Fruit fly (Drosophila melanogaster) whole organism, prepupa: ENCODE data around the gene p24-1.

Experiments
- Blimp-1 ChIP-seq: fragments of 200-800 bp; sonication (Bioruptor generic); optimal IDR thresholded peaks from 3 replicates; lab custom pipeline; 2017; ENCODE audit warnings: missing biosample characterization, missing genetic modification characterization, mild to moderate bottlenecking, moderate library complexity, missing genetic modification reagents
- CG10631 ChIP-seq: fragments of 200-800 bp; sonication (Bioruptor generic); optimal IDR thresholded peaks from 2 replicates; lab custom pipeline; 2016; ENCODE audit warnings: missing biosample characterization, missing genetic modification characterization
- CG10669 ChIP-seq: fragments of 200-800 bp; sonication (Bioruptor generic); optimal IDR thresholded peaks from 3 replicates; lab custom pipeline; 2018; ENCODE audit warnings: missing biosample characterization, mild to moderate bottlenecking, missing genetic modification characterization, moderate library complexity
- CG11762 ChIP-seq: fragments of 200-800 bp; sonication (Bioruptor generic); optimal IDR thresholded peaks from 3 replicates; lab custom pipeline; 2016; ENCODE audit warnings: missing biosample characterization, missing genetic modification characterization; ENCODE audit not compliant: insufficient read depth
- CG15336 ChIP-seq: fragments of 200-800 bp; sonication (Bioruptor generic); IDR thresholded peaks from 2 replicates; pipeline ENCODE4 v1.3.6; 2022; ENCODE audit warnings: missing biosample characterization, missing genetic modification characterization
- CG31627 ChIP-seq: fragments of 200-800 bp; sonication (Bioruptor generic); optimal IDR thresholded peaks from 3 replicates; lab custom pipeline; 2016; ENCODE audit warnings: missing biosample characterization, missing genetic modification characterization
- CG34406 ChIP-seq: fragments of 200-800 bp; sonication (Bioruptor generic); optimal IDR thresholded peaks from 3 replicates; lab custom pipeline; 2016; ENCODE audit warnings: missing biosample characterization, missing genetic modification characterization
- CG3919 ChIP-seq: fragments of 200-800 bp; sonication (Bioruptor generic); optimal IDR thresholded peaks from 3 replicates; lab custom pipeline; 2016; ENCODE audit warnings: missing biosample characterization, missing genetic modification characterization
- CG6163 ChIP-seq: fragments of 200-800 bp; sonication (Bioruptor generic); IDR thresholded peaks from 3 replicates; pipeline ENCODE4 v1.3.6; 2022; ENCODE audit warnings: missing biosample characterization, missing genetic modification characterization
- CG6276 ChIP-seq: fragments of 200-800 bp; sonication (Bioruptor generic); optimal IDR thresholded peaks from 2 replicates; lab custom pipeline; 2017; ENCODE audit warnings: missing biosample characterization, mild to moderate bottlenecking, missing genetic modification characterization
- CG6792 ChIP-seq: fragments of 200-800 bp; sonication (Bioruptor generic); optimal IDR thresholded peaks from 3 replicates; lab custom pipeline; 2016; ENCODE audit warnings: missing biosample characterization, missing genetic modification characterization
- CG6808 ChIP-seq: fragments of 200-800 bp; sonication (Bioruptor generic); optimal IDR thresholded peaks from 3 replicates; lab custom pipeline; 2017; ENCODE audit warnings: missing biosample characterization, missing genetic modification characterization, mild to moderate bottlenecking, moderate library complexity, missing genetic modification reagents
- CG8119 ChIP-seq: fragments of 200-800 bp; sonication (Bioruptor generic); IDR thresholded peaks from 3 replicates; pipeline ENCODE4 v1.3.6; 2022; ENCODE audit warnings: missing biosample characterization, missing genetic modification characterization
- CG8632 ChIP-seq: fragments of 200-800 bp; sonication (Bioruptor generic); optimal IDR thresholded peaks from 3 replicates; lab custom pipeline; 2016; ENCODE audit warnings: missing biosample characterization, missing genetic modification characterization
- CG9139 ChIP-seq: fragments of 200-800 bp; sonication (Bioruptor generic); optimal IDR thresholded peaks from 3 replicates; lab custom pipeline; 2017; ENCODE audit warnings: missing biosample characterization, mild to moderate bottlenecking, missing genetic modification characterization
- Eip75B ChIP-seq: fragments of 200-800 bp; sonication (Bioruptor generic); optimal IDR thresholded peaks from 3 replicates; lab custom pipeline; 2016; ENCODE audit warnings: missing biosample characterization, missing genetic modification characterization
- Eip78C ChIP-seq: fragments of 200-800 bp; sonication (Bioruptor generic); peaks from one replicate; lab custom pipeline; 2016; ENCODE audit warnings: missing biosample characterization, missing genetic modification characterization
- Eip93F ChIP-seq: fragments of 200-800 bp; sonication (Bioruptor generic); optimal IDR thresholded peaks from 2 replicates; lab custom pipeline; 2016; ENCODE audit warnings: missing biosample characterization, mild to moderate bottlenecking, missing genetic modification characterization
- Ets21C ChIP-seq: fragments of 200-800 bp; sonication (Bioruptor generic); optimal IDR thresholded peaks from 3 replicates; lab custom pipeline; 2016; ENCODE audit warnings: missing biosample characterization, missing genetic modification characterization
- Ets96B ChIP-seq: fragments of 200-800 bp; optimal IDR thresholded peaks from 2 replicates; lab custom pipeline; 2019; ENCODE audit warnings: missing biosample characterization, mild to moderate bottlenecking, missing genetic modification characterization, moderate library complexity
- Gug ChIP-seq: fragments of 200-800 bp; sonication (Bioruptor generic); IDR thresholded peaks from 2 replicates; pipeline ENCODE4 v1.3.6; 2022; ENCODE audit warnings: missing biosample characterization, missing genetic modification characterization
- Hr4 ChIP-seq: fragments of 200-800 bp; sonication (Bioruptor generic); optimal IDR thresholded peaks from 3 replicates; lab custom pipeline; 2016; ENCODE audit warnings: missing biosample characterization, missing genetic modification characterization
- Lpt ChIP-seq: fragments of 200-800 bp; sonication (Bioruptor generic); optimal IDR thresholded peaks from 3 replicates; lab custom pipeline; 2016; ENCODE audit warnings: missing biosample characterization, missing genetic modification characterization
- Met ChIP-seq: fragments of 200-800 bp; sonication (Bioruptor generic); optimal IDR thresholded peaks from 3 replicates; lab custom pipeline; 2016; ENCODE audit warnings: missing biosample characterization, missing genetic modification characterization
- OdsH ChIP-seq: fragments of 200-800 bp; sonication (Bioruptor generic); optimal IDR thresholded peaks from 3 replicates; lab custom pipeline; 2016; ENCODE audit warnings: missing biosample characterization, missing genetic modification characterization
- Smox ChIP-seq: fragments of 200-800 bp; sonication (Bioruptor generic); optimal IDR thresholded peaks from 3 replicates; lab custom pipeline; 2016; ENCODE audit warnings: missing biosample characterization, missing genetic modification characterization
- Sox102F ChIP-seq: fragments of 200-800 bp; sonication (Bioruptor generic); optimal IDR thresholded peaks from 2 replicates; lab custom pipeline; 2016; ENCODE audit warnings: missing biosample characterization, mild to moderate bottlenecking, missing genetic modification characterization
- Sox14 ChIP-seq: fragments of 200-800 bp; sonication (Bioruptor generic); optimal IDR thresholded peaks from 3 replicates; lab custom pipeline; 2016; ENCODE audit warnings: missing biosample characterization, missing genetic modification characterization
- Sox15 ChIP-seq: fragments of 200-800 bp; sonication (Bioruptor generic); optimal IDR thresholded peaks from 3 replicates; lab custom pipeline; 2016; ENCODE audit warnings: missing biosample characterization, missing genetic modification characterization
- achi ChIP-seq: fragments of 200-800 bp; sonication (Bioruptor generic); optimal IDR thresholded peaks from 3 replicates; lab custom pipeline; 2016; ENCODE audit warnings: missing biosample characterization, missing genetic modification characterization
- dac ChIP-seq: fragments of 200-800 bp; sonication (Bioruptor generic); optimal IDR thresholded peaks from 2 replicates; lab custom pipeline; 2017; ENCODE audit warnings: missing biosample characterization, mild to moderate bottlenecking, missing genetic modification characterization
- esn ChIP-seq: fragments of 200-800 bp; sonication (Bioruptor generic); optimal IDR thresholded peaks from 2 replicates; lab custom pipeline; 2016; ENCODE audit warnings: missing biosample characterization, mild to moderate bottlenecking, missing genetic modification characterization, moderate library complexity
- fd59A ChIP-seq: fragments of 200-800 bp; sonication (Bioruptor generic); optimal IDR thresholded peaks from 2 replicates; lab custom pipeline; 2017; ENCODE audit warnings: missing biosample characterization, mild to moderate bottlenecking, missing genetic modification characterization, missing genetic modification reagents
- fd85E ChIP-seq: fragments of 200-800 bp; sonication (Bioruptor generic); optimal IDR thresholded peaks from 3 replicates; lab custom pipeline; 2016; ENCODE audit warnings: missing biosample characterization, missing genetic modification characterization
- fkh ChIP-seq: fragments of 200-800 bp; sonication (Bioruptor generic); optimal IDR thresholded peaks from 3 replicates; lab custom pipeline; 2017; ENCODE audit warnings: missing biosample characterization, mild to moderate bottlenecking, missing genetic modification characterization, moderate library complexity
- net ChIP-seq: fragments of 200-800 bp; sonication (Bioruptor generic); optimal IDR thresholded peaks from 3 replicates; lab custom pipeline; 2016; ENCODE audit warnings: missing biosample characterization, missing genetic modification characterization
- pdm3 ChIP-seq: fragments of 200-800 bp; sonication (Bioruptor generic); optimal IDR thresholded peaks from 3 replicates; lab custom pipeline; 2016; ENCODE audit warnings: missing biosample characterization, missing genetic modification characterization
- ss ChIP-seq, 2 experiments: fragments of 200-800 bp; sonication (Bioruptor generic); optimal IDR thresholded peaks; 2 replicates in 1 of 2; 3 replicates in 1 of 2; lab custom pipeline; 2017 to 2018; ENCODE audit warnings: mild to moderate bottlenecking in 2 of 2, missing biosample characterization in 2 of 2, missing genetic modification characterization in 2 of 2, moderate library complexity in 1 of 2
- topi ChIP-seq: fragments of 200-800 bp; sonication (Bioruptor generic); optimal IDR thresholded peaks from 3 replicates; lab custom pipeline; 2016; ENCODE audit warnings: missing biosample characterization, missing genetic modification characterization
- vri ChIP-seq: fragments of 200-800 bp; sonication (Bioruptor generic); optimal IDR thresholded peaks from 3 replicates; lab custom pipeline; 2016; ENCODE audit warnings: missing biosample characterization, mild to moderate bottlenecking, missing genetic modification characterization

p24-1 gene

DNA sequence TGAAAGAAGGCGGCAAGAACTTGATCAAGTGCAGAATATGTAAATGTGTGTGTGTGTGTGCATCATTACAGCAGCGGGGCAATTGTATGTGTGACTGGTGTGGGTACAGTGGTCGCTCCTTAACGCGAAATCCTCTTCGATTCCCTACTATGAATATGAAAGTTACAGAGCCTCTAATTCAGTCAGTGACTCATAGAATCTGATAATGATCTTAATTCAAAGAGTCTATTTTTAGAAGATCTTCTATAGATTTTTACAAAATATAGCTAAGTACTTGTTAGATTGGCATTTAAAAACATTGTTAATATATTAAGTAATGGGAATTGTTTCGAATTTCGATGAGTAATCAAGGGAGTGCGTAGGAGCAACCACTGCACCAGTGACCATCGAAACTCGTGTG, 30.1 kb upstream of the p24-1 start (continued):
- TF ChIP-seq esn (GFP tag; lab: Kevin White, UChicago): no peak
- no peak for TF ChIP-seq CG11762
- TF ChIP-seq topi (GFP tag; lab: Kevin White, UChicago): no peak
- no peak for TF ChIP-seq vri (GFP tag; lab: Kevin White, UChicago)
- peak; percentile 16 for TF ChIP-seq Ets96B
- TF ChIP-seq Eip75B: no peak
- no peak for TF ChIP-seq Sox14
- TF ChIP-seq CG6808 (GFP tag; lab: Kevin White, UChicago): no peak

DNA sequence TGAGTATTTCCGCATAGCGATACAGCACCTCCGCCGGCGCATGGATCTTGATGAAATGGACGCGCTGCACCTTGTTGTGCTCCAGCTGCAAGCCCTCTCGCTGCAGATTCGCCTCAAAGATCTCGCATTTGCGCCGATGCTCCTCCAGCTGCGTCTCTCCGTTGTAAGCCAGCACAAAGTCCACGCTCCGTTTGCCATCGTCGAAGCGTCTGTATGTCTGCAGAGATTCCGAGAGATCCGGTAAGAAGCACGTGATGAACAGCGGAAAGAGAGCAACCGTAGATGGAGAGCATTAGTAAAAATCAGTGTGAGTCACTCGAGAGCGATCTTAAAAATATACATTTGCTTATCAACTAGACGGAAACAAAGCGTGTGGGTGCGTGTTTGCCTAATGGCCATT, 29.4 kb upstream of the p24-1 start:
- TF ChIP-seq CG6276 (peak; percentile 5), CG34406 (GFP tag; lab: Kevin White, UChicago) (no peak), ss (GFP tag; optimal IDR thresholded peaks at IDR 0.05; lab: Kevin White, UChicago) (peak; percentile 44 to 58), OdsH (GFP tag; lab: Kevin White, UChicago) (no peak), CG6808 (GFP tag; lab: Kevin White, UChicago) (peak; percentile 44)

DNA sequence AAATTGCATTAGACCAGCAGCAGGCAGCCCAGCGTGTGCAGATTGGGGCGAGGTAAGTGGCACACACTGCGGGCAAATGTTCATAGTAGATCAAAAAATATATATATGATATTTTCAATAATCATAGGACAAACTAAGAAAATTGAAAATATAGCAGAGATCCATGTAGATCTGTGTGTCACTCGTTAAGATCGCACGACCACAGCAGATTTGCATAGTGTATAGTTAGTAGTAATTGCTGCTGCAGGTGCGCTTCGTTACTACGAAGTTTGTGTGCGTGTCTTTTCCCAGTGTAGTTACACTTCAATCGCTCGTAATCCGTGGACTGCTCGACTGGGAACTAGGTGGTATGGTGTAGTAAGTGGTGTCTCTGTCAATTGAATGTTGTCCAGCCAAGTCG, 24.8 kb upstream of the p24-1 start, which contains the start of gene CG10352:
CG10352 (minus strand) TSS at position 4 of the 400 bp plus-strand sequence.
- TF ChIP-seq CG6808 (GFP tag; lab: Kevin White, UChicago) (no peak), Blimp-1 (GFP tag; lab: Kevin White, UChicago) (no peak), CG6276 (no peak), OdsH (GFP tag; lab: Kevin White, UChicago) (no peak), fd59A (no peak), topi (GFP tag; lab: Kevin White, UChicago) (no peak), fd85E (GFP tag; lab: Kevin White, UChicago) (no peak), pdm3 (GFP tag; lab: Kevin White, UChicago) (no peak), CG9139 (GFP tag; lab: Kevin White, UChicago) (no peak), net (GFP tag; lab: Kevin White, UChicago) (no peak), achi (no peak), CG6163 (GFP tag; lab: Robert Waterston, UW) (0 out of 3 replicates have a peak, but pooled peaks have one; percentile 42), Sox15 (no peak), Hr4 (GFP tag; lab: Kevin White, UChicago) (peak; percentile 12), Met (no peak), CG6792 (GFP tag; lab: Kevin White, UChicago) (no peak), dac (GFP tag; lab: Kevin White, UChicago) (no peak), Sox102F (GFP tag; lab: Kevin White, UChicago) (no peak), Eip78C (GFP tag; lab: Kevin White, UChicago) (peak; percentile 18), CG34406 (GFP tag; lab: Kevin White, UChicago) (no peak), Gug (GFP tag; lab: Robert Waterston, UW) (peak; percentile 16; the same call in 1 of the 2 replicates), CG31627 (GFP tag; lab: Kevin White, UChicago) (no peak), CG3919 (GFP tag; lab: Kevin White, UChicago) (no peak), CG11762 (no peak), CG15336 (peak; percentile 57), CG8119 (peak; percentile 45)

DNA sequence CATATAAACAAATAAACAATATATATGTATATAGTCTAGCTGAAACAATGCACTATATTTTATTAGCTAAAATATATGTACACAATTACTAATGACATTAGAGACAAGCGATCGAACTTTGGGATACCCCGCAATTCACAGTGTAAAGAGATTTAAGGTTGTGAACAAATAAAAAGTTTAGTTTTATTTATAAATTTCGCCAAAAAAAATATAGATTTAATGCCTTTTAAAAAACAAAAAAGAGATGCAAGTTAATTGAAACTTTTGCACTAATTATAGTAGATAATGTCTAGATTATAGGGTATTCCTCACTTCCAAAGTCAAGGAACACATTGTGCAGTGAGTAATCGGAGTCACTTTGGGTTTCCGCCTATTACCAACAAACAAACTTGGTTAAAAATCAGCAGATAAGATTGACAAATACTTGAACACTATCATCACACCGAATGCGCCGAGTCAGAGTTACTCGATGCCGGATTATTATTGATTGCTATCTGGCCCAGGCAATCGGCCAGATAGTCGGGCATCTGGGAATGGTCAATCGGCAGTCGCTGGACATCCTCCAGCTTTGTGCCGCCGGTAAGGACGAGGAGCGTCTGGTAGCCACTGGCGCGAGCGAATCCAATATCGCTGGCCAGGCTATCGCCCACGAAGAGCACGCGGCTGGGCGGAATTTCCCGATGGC, 23.0 kb upstream of the p24-1 start:
- TF ChIP-seq fd59A (no peak), Eip78C (GFP tag; lab: Kevin White, UChicago) (peak; percentile 34)
- TF ChIP-seq, all 60 proteins: peak for 1

DNA sequence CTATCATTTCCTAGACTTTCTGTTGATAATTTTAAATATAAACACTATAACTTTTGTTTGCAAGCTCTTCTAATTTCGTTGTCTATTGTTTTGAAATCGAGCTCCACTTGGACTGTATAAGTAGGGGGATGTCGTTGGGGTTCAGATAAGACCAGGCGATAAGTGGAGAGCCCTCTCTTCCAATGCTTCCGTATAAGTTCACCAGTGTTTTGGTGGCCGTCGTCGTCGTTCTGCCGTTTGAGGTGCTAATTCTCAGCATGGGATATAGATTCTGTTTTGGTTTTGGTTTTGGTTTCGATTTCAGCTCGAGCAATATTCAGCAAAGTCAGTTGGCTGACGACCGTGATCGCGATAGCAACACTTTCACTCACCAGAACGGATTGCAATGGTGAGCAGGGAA, 20.8 kb upstream of the p24-1 start, which contains the start of gene CG15739:
CG15739 (plus strand) TSS at position 204 of the 400 bp plus-strand sequence.
- TF ChIP-seq Hr4 (GFP tag; lab: Kevin White, UChicago): no peak
- no peak for TF ChIP-seq CG6163 (GFP tag; lab: Robert Waterston, UW)
- TF ChIP-seq Ets21C (GFP tag; lab: Kevin White, UChicago): no peak
- no peak for TF ChIP-seq CG10631
- TF ChIP-seq Smox (GFP tag; lab: Kevin White, UChicago): no peak
- no peak for TF ChIP-seq pdm3 (GFP tag; lab: Kevin White, UChicago)
- TF ChIP-seq esn (GFP tag; lab: Kevin White, UChicago): no peak
- TF ChIP-seq CG11762: no peak
- TF ChIP-seq ss (GFP tag; optimal IDR thresholded peaks at IDR 0.05; lab: Kevin White, UChicago): no peak
- no peak for TF ChIP-seq Lpt (GFP tag; lab: Kevin White, UChicago)
- no peak for TF ChIP-seq CG8632 (GFP tag; lab: Kevin White, UChicago)
- TF ChIP-seq CG10669 (GFP tag; lab: Kevin White, UChicago): no peak
- TF ChIP-seq fkh (GFP tag; lab: Kevin White, UChicago): no peak
- TF ChIP-seq Blimp-1 (GFP tag; lab: Kevin White, UChicago): no peak
- TF ChIP-seq fd85E (GFP tag; lab: Kevin White, UChicago): no peak
- no peak for TF ChIP-seq achi
- TF ChIP-seq net (GFP tag; lab: Kevin White, UChicago): no peak
- no peak for TF ChIP-seq Eip93F (GFP tag; lab: Kevin White, UChicago)
